Fruit fly (Drosophila melanogaster) whole organism, embryonic: Measurements from ENCODE around the gene CG8136.

ENCODE experiments used
- Awh ChIP-seq: fragments of 200-800 bp; sonication (Bioruptor generic); IDR thresholded peaks from 2 replicates; pipeline ENCODE4, ENCODE4 v1.3.6; 2022; ENCODE audit warnings: missing biosample characterization, missing genetic modification characterization
- B-H1 ChIP-seq: fragments of 200-800 bp; sonication (Bioruptor generic); IDR thresholded peaks from 3 replicates; pipeline ENCODE4 v1.3.6; 2022; ENCODE audit warnings: missing biosample characterization, missing genetic modification characterization
- CG10321 ChIP-seq: fragments of 200-800 bp; sonication (Bioruptor generic); IDR thresholded peaks from 2 replicates; pipeline ENCODE4 v1.3.6; 2022; ENCODE audit warnings: missing biosample characterization, missing genetic modification characterization
- CG11247 ChIP-seq: fragments of 200-800 bp; sonication (Bioruptor generic); IDR thresholded peaks from 2 replicates; pipeline ENCODE4 v1.3.6; 2022; ENCODE audit warnings: missing biosample characterization, missing genetic modification characterization
- CG15011 ChIP-seq: fragments of 200-800 bp; sonication (Bioruptor generic); optimal IDR thresholded peaks from 3 replicates; lab custom pipeline; 2018; ENCODE audit warnings: missing biosample characterization, mild to moderate bottlenecking, missing genetic modification characterization
- CG17912 ChIP-seq: fragments of 200-800 bp; sonication (Bioruptor generic); optimal IDR thresholded peaks from 2 replicates; lab custom pipeline; 2018; ENCODE audit warnings: missing biosample characterization, mild to moderate bottlenecking, missing genetic modification characterization
- CG18262 ChIP-seq: fragments of 200-800 bp; optimal IDR thresholded peaks from 3 replicates; lab custom pipeline; 2019; ENCODE audit warnings: missing biosample characterization, mild to moderate bottlenecking, missing genetic modification characterization, moderate library complexity
- CG18599 ChIP-seq: fragments of 200-800 bp; sonication (Bioruptor generic); optimal IDR thresholded peaks from 3 replicates; lab custom pipeline; 2017; ENCODE audit warnings: missing biosample characterization, missing genetic modification characterization, mild to moderate bottlenecking, moderate library complexity, missing genetic modification reagents
- CG3407 ChIP-seq: fragments of 200-800 bp; sonication (Bioruptor generic); optimal IDR thresholded peaks from 2 replicates; lab custom pipeline; 2018; ENCODE audit warnings: missing biosample characterization, mild to moderate bottlenecking, missing genetic modification characterization
- CG34376 ChIP-seq: fragments of 200-800 bp; sonication (Bioruptor generic); optimal IDR thresholded peaks from 2 replicates; lab custom pipeline; 2018; ENCODE audit warnings: missing biosample characterization, mild to moderate bottlenecking, missing genetic modification characterization
- CG4730 ChIP-seq: fragments of 200-800 bp; sonication (Bioruptor generic); IDR thresholded peaks from 2 replicates; pipeline ENCODE4 v1.3.6; 2022; ENCODE audit warnings: missing biosample characterization, missing genetic modification characterization
- CG4854 ChIP-seq: fragments of 200-800 bp; sonication (Bioruptor generic); optimal IDR thresholded peaks from 2 replicates; lab custom pipeline; 2016; ENCODE audit warnings: missing biosample characterization, missing genetic modification characterization, inconsistent platforms
- CG5953 ChIP-seq: fragments of 200-800 bp; sonication (Bioruptor generic); IDR thresholded peaks from 2 replicates; pipeline ENCODE4 v1.3.6; 2022; ENCODE audit warnings: missing biosample characterization, missing genetic modification characterization
- CG7839 ChIP-seq: fragments of 200-800 bp; sonication (Bioruptor generic); optimal IDR thresholded peaks from 3 replicates; lab custom pipeline; 2018; ENCODE audit warnings: missing biosample characterization, mild to moderate bottlenecking, missing genetic modification characterization, moderate library complexity
- CG9817 ChIP-seq: fragments of 200-800 bp; sonication (Bioruptor generic); optimal IDR thresholded peaks from 2 replicates; lab custom pipeline; 2018; ENCODE audit warnings: missing biosample characterization, mild to moderate bottlenecking, missing genetic modification characterization, moderate library complexity
- Camta ChIP-seq: fragments of 200-800 bp; sonication (Bioruptor generic); optimal IDR thresholded peaks from 2 replicates; lab custom pipeline; 2016; ENCODE audit warnings: missing biosample characterization, missing genetic modification characterization
- Chrac-16 ChIP-seq: fragments of 200-800 bp; sonication (Bioruptor generic); optimal IDR thresholded peaks from 3 replicates; lab custom pipeline; 2016; ENCODE audit warnings: missing biosample characterization, missing genetic modification characterization
- CrebB ChIP-seq: fragments of 200-800 bp; sonication (Bioruptor generic); optimal IDR thresholded peaks from 3 replicates; lab custom pipeline; 2018; ENCODE audit warnings: missing biosample characterization, mild to moderate bottlenecking, missing genetic modification characterization
- D19A ChIP-seq: fragments of 200-800 bp; optimal IDR thresholded peaks from 3 replicates; lab custom pipeline; 2019; ENCODE audit warnings: missing biosample characterization, mild to moderate bottlenecking, missing genetic modification characterization, moderate library complexity
- Dfd ChIP-seq, 2 experiments: fragments of >200 bp; optimal IDR thresholded peaks; 2 replicates each; lab custom pipeline; 2017; ENCODE audit warnings: missing biosample characterization in 2 of 2, missing genetic modification characterization in 2 of 2
- Dip2 ChIP-seq: fragments of 200-800 bp; sonication (Bioruptor generic); IDR thresholded peaks from 2 replicates; pipeline ENCODE4 v1.3.6; 2022; ENCODE audit warnings: missing biosample characterization, missing genetic modification characterization
- E2f2 ChIP-seq: fragments of 200-800 bp; sonication (Bioruptor generic); IDR thresholded peaks from 2 replicates; pipeline ENCODE4 v1.3.6; 2022; ENCODE audit warnings: missing biosample characterization, missing genetic modification characterization
- Eip74EF ChIP-seq, 2 experiments: fragments of 200-800 bp in 1 of 2; fragments of >200 bp in 1 of 2; sonication (Bioruptor generic) in 1 of 2; optimal IDR thresholded peaks; 2 replicates each; lab custom pipeline; 2017 to 2019; ENCODE audit warnings: missing biosample characterization in 2 of 2, missing genetic modification characterization in 2 of 2, mild to moderate bottlenecking in 1 of 2, moderate library complexity in 1 of 2
- Fer1 ChIP-seq: fragments of 200-800 bp; sonication (Bioruptor generic); optimal IDR thresholded peaks from 2 replicates; lab custom pipeline; 2017; ENCODE audit warnings: missing biosample characterization, mild to moderate bottlenecking, missing genetic modification characterization
- HLH3B ChIP-seq: fragments of 200-800 bp; sonication (Bioruptor generic); IDR thresholded peaks from 2 replicates; pipeline ENCODE4 v1.3.6; 2022; ENCODE audit warnings: missing biosample characterization, missing genetic modification characterization
- Meics ChIP-seq: fragments of 200-800 bp; sonication (Bioruptor generic); optimal IDR thresholded peaks from 2 replicates; lab custom pipeline; 2017; ENCODE audit warnings: missing biosample characterization, mild to moderate bottlenecking, missing genetic modification characterization
- PHDP ChIP-seq: fragments of 200-800 bp; sonication (Bioruptor generic); optimal IDR thresholded peaks from 3 replicates; lab custom pipeline; 2018; ENCODE audit warnings: missing biosample characterization, mild to moderate bottlenecking, missing genetic modification characterization, moderate library complexity
- Ravus ChIP-seq: fragments of 200-800 bp; sonication (Bioruptor generic); IDR thresholded peaks from 2 replicates; pipeline ENCODE4 v1.3.6; 2022; ENCODE audit warnings: missing biosample characterization, missing genetic modification characterization
- Rfx ChIP-seq: fragments of 200-800 bp; sonication (Bioruptor generic); IDR thresholded peaks from 2 replicates; pipeline ENCODE4 v1.3.6; 2022; ENCODE audit warnings: missing biosample characterization, missing genetic modification characterization
- Side ChIP-seq: fragments of 200-800 bp; sonication (Bioruptor generic); optimal IDR thresholded peaks from 2 replicates; lab custom pipeline; 2016; ENCODE audit warnings: missing biosample characterization, missing genetic modification characterization
- Vsx1 ChIP-seq: fragments of 200-800 bp; sonication (Bioruptor generic); optimal IDR thresholded peaks from 2 replicates; lab custom pipeline; 2017; ENCODE audit warnings: missing biosample characterization, mild to moderate bottlenecking, missing genetic modification characterization, missing genetic modification reagents
- ap ChIP-seq: fragments of 200-800 bp; sonication (Bioruptor generic); IDR thresholded peaks from 2 replicates; pipeline ENCODE4 v1.3.6; 2022; ENCODE audit warnings: missing biosample characterization, missing genetic modification characterization
- bbx ChIP-seq: fragments of 200-800 bp; sonication (Bioruptor generic); IDR thresholded peaks from 2 replicates; pipeline ENCODE4 v1.3.6; 2022; ENCODE audit warnings: missing biosample characterization, missing genetic modification characterization; ENCODE audit not compliant: partially characterized antibody
- fru ChIP-seq: fragments of >200 bp; optimal IDR thresholded peaks from 2 replicates; lab custom pipeline; 2017
- gsb-n ChIP-seq: fragments of 200-800 bp; sonication (Bioruptor generic); optimal IDR thresholded peaks from 3 replicates; lab custom pipeline; 2018; ENCODE audit warnings: missing biosample characterization, mild to moderate bottlenecking, missing genetic modification characterization
- ind ChIP-seq: fragments of 200-800 bp; sonication (Bioruptor generic); optimal IDR thresholded peaks from 3 replicates; lab custom pipeline; 2016; ENCODE audit warnings: missing biosample characterization, missing genetic modification characterization
- jumu ChIP-seq: fragments of 200-800 bp; sonication (Bioruptor generic); optimal IDR thresholded peaks from 3 replicates; lab custom pipeline; 2016; ENCODE audit warnings: missing biosample characterization, missing genetic modification characterization
- lilli ChIP-seq: fragments of 200-800 bp; sonication (Bioruptor generic); optimal IDR thresholded peaks from 3 replicates; lab custom pipeline; 2016; ENCODE audit warnings: missing biosample characterization, missing genetic modification characterization
- lola ChIP-seq, 3 experiments: fragments of >200 bp in 2 of 3; fragments of 200-800 bp in 1 of 3; sonication (Bioruptor generic) in 1 of 3; optimal IDR thresholded peaks; 2 replicates each; lab custom pipeline; 2017 to 2019; ENCODE audit warnings: missing biosample characterization in 3 of 3, missing genetic modification characterization in 3 of 3, mild to moderate bottlenecking in 1 of 3, moderate library complexity in 1 of 3
- onecut ChIP-seq: fragments of 200-800 bp; sonication (Bioruptor generic); IDR thresholded peaks from 2 replicates; pipeline ENCODE4 v1.3.6; 2022; ENCODE audit warnings: missing biosample characterization, missing genetic modification characterization
- pb ChIP-seq: fragments of 200-800 bp; sonication (Bioruptor generic); optimal IDR thresholded peaks from 3 replicates; lab custom pipeline; 2016; ENCODE audit warnings: missing biosample characterization, missing genetic modification characterization
- rib ChIP-seq: fragments of 200-800 bp; sonication (Bioruptor generic); IDR thresholded peaks from 2 replicates; pipeline ENCODE4 v1.3.6; 2022; ENCODE audit warnings: missing biosample characterization, missing genetic modification characterization
- sens ChIP-seq: fragments of 200-800 bp; sonication (Bioruptor generic); peaks from one replicate; lab custom pipeline; 2016; ENCODE audit warnings: missing biosample characterization, missing genetic modification characterization
- so ChIP-seq: fragments of 200-800 bp; sonication (Bioruptor generic); IDR thresholded peaks from 3 replicates; pipeline ENCODE4 v1.3.6; 2022; ENCODE audit warnings: missing biosample characterization, missing genetic modification characterization
- sqz ChIP-seq: fragments of 200-800 bp; sonication (Bioruptor generic); optimal IDR thresholded peaks from 3 replicates; lab custom pipeline; 2018; ENCODE audit warnings: missing biosample characterization, mild to moderate bottlenecking, missing genetic modification characterization
- tap ChIP-seq: fragments of 200-800 bp; optimal IDR thresholded peaks from 3 replicates; lab custom pipeline; 2019; ENCODE audit warnings: missing biosample characterization, mild to moderate bottlenecking, missing genetic modification characterization, moderate library complexity
- tio ChIP-seq: fragments of 200-800 bp; sonication (Bioruptor generic); optimal IDR thresholded peaks from 2 replicates; lab custom pipeline; 2017; ENCODE audit warnings: missing biosample characterization, missing genetic modification characterization, inconsistent platforms
- trem ChIP-seq: fragments of 200-800 bp; optimal IDR thresholded peaks from 3 replicates; lab custom pipeline; 2019; ENCODE audit warnings: missing biosample characterization, mild to moderate bottlenecking, missing genetic modification characterization, moderate library complexity
- twi ChIP-seq: fragments of 200-800 bp; optimal IDR thresholded peaks from 2 replicates; lab custom pipeline; 2019; ENCODE audit warnings: missing biosample characterization, mild to moderate bottlenecking, missing genetic modification characterization, moderate library complexity
- z ChIP-seq: fragments of 200-800 bp; sonication (Bioruptor generic); IDR thresholded peaks from 3 replicates; pipeline ENCODE4 v1.3.6; 2022; ENCODE audit warnings: missing biosample characterization, missing genetic modification characterization
- zfh1 ChIP-seq: fragments of 200-800 bp; sonication (Bioruptor generic); IDR thresholded peaks from 3 replicates; pipeline ENCODE4 v1.3.6; 2022; ENCODE audit warnings: missing biosample characterization, missing genetic modification characterization

CG8136 gene

DNA sequence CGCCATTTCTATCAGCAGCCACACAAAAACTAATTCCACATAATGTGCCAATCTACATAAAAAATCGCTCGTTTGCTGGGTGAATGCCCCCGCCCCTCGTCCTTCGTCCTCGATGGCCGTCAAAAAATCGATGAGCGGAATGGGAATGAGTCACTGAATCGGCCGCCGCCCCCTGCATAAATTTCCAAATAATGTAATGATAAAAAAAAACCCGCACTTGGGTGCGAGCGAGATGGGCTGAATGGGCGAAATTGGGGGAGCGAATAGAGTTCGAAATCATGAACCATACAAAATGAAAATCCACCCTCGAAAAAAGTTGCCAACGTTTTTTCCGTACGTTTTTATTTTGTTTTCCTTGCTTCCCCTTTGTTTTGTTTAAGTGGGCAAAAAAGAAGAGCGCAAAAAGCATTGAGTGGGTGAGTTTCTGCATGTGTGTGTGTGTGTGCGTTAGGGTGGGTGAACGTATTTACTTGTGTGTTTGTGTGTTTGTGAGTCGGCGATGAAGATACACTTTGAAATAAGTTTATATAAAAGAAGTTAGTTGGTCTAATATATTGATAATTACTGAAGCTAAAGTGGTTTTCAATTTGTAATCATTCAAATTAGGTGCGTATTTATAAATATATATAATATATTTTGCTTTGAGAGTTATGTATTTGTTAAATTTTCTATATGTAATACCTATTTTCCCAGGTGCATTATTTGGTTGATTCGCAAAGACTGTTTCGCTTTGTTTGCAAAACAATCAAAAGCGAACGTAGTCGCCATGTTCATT is 15.7 kb upstream of the CG8136 start (continued):
- no peak for TF ChIP-seq Awh (GFP tag; lab: Robert Waterston, UW)
- TF ChIP-seq Camta (GFP tag; lab: Kevin White, UChicago): no peak
- TF ChIP-seq CrebB: no peak
- peak; percentile 22 for TF ChIP-seq CG18262 (tag; lab: Kevin White, UChicago)
- TF ChIP-seq Dfd (GFP tag; optimal IDR thresholded peaks at IDR 0.05; lab: Kevin White, UChicago): no peak
- no peak for TF ChIP-seq PHDP
- TF ChIP-seq Vsx1 (GFP tag; lab: Kevin White, UChicago): no peak
- no peak for TF ChIP-seq CG10321
- no peak for TF ChIP-seq jumu (GFP tag; lab: Kevin White, UChicago)
- peak; percentile 64 for TF ChIP-seq sens (GFP tag; lab: Kevin White, UChicago)
- no peak for TF ChIP-seq zfh1 (GFP tag; lab: Robert Waterston, UW)
- no peak for TF ChIP-seq Meics (GFP tag; lab: Kevin White, UChicago)
- TF ChIP-seq twi: no peak
- no peak for TF ChIP-seq Rfx (GFP tag; lab: Robert Waterston, UW)
- no peak for TF ChIP-seq CG17912 (GFP tag; lab: Kevin White, UChicago)
- TF ChIP-seq pb (GFP tag; lab: Kevin White, UChicago): no peak
- TF ChIP-seq Side (GFP tag; lab: Kevin White, UChicago): no peak
- no peak for TF ChIP-seq Dip2 (GFP tag; lab: Robert Waterston, UW)
- TF ChIP-seq CG3407: no peak
- TF ChIP-seq CG18599: peak; percentile 17
- TF ChIP-seq CG11247: no peak
- no peak for TF ChIP-seq lilli
- no peak for TF ChIP-seq CG4854 (GFP tag; lab: Kevin White, UChicago)
- no peak for TF ChIP-seq Eip74EF (GFP tag; optimal IDR thresholded peaks at IDR 0.05; lab: Kevin White, UChicago)
- no peak for TF ChIP-seq gsb-n
- TF ChIP-seq trem (tag; lab: Kevin White, UChicago): no peak
- no peak for TF ChIP-seq fru (lab: Kevin White, UChicago)
- no peak for TF ChIP-seq CG4730 (GFP tag; lab: Robert Waterston, UW)
- TF ChIP-seq CG7839 (tag; lab: Kevin White, UChicago): peak; percentile 22
- TF ChIP-seq HLH3B (GFP tag; lab: Robert Waterston, UW): no peak
- TF ChIP-seq tap (tag; lab: Kevin White, UChicago): no peak
- TF ChIP-seq tio: no peak
- TF ChIP-seq Ravus: no peak
- TF ChIP-seq onecut (GFP tag; lab: Robert Waterston, UW): peak; percentile 97
- no peak for TF ChIP-seq B-H1 (GFP tag; lab: Robert Waterston, UW)
- no peak for TF ChIP-seq Chrac-16
- no peak for TF ChIP-seq lola (GFP tag; optimal IDR thresholded peaks at IDR 0.05; lab: Kevin White, UChicago)
- TF ChIP-seq rib (GFP tag; lab: Robert Waterston, UW): no peak
- TF ChIP-seq sqz: peak; percentile 98
- TF ChIP-seq CG9817 (tag; lab: Kevin White, UChicago): no peak
- TF ChIP-seq so (GFP tag; lab: Robert Waterston, UW): no peak
- TF ChIP-seq z (GFP tag; lab: Robert Waterston, UW): peak; percentile 77; the same call in 2 of the 3 replicates
- no peak for TF ChIP-seq CG5953 (GFP tag; lab: Robert Waterston, UW)
- TF ChIP-seq D19A: no peak
- TF ChIP-seq Fer1 (GFP tag; lab: Kevin White, UChicago): no peak
- no peak for TF ChIP-seq E2f2
- TF ChIP-seq bbx: no peak
- TF ChIP-seq ind (GFP tag; lab: Kevin White, UChicago): no peak
- TF ChIP-seq CG34376 (GFP tag; lab: Kevin White, UChicago): no peak
- TF ChIP-seq CG15011 (GFP tag; lab: Kevin White, UChicago): no peak
- TF ChIP-seq ap (GFP tag; lab: Robert Waterston, UW): no peak
